Worm (Caenorhabditis elegans): Measurements from ENCODE around the gene dylt-3.

- TF ChIP-seq lsy-2 (tag; optimal IDR thresholded peaks at IDR 0.05), result no peak
- TF ChIP-seq elt-3 (tag; optimal IDR thresholded peaks at IDR 0.05), result no peak
- TF ChIP-seq ceh-43 (GFP tag; optimal IDR thresholded peaks at IDR 0.05), result no peak
- no peak for TF ChIP-seq nhr-237 (tag; optimal IDR thresholded peaks at IDR 0.05)
- TF ChIP-seq pha-4 (tag; optimal IDR thresholded peaks at IDR 0.05), result no peak
- TF ChIP-seq elt-1 (tag; optimal IDR thresholded peaks at IDR 0.05; ENCODE audit: borderline replicate concordance, insufficient read depth), result no peak
- no peak for TF ChIP-seq lin-13 (tag; optimal IDR thresholded peaks at IDR 0.05)
- no peak for TF ChIP-seq nhr-76 (tag; optimal IDR thresholded peaks at IDR 0.05)
- TF ChIP-seq ceh-83 (GFP tag; optimal IDR thresholded peaks at IDR 0.05), result no peak
- TF ChIP-seq ces-1 (GFP tag; optimal IDR thresholded peaks at IDR 0.05), result no peak
- no peak for TF ChIP-seq nhr-12 (tag; optimal IDR thresholded peaks at IDR 0.05)
- TF ChIP-seq ceh-39 (tag; optimal IDR thresholded peaks at IDR 0.05), result no peak
- TF ChIP-seq sem-2 (GFP tag; optimal IDR thresholded peaks at IDR 0.05), result no peak
Observed at ce11 chrII:8144543-8144942, 37.0 kb upstream of the dylt-3 start, which contains the start of gene F10B5.2.

Data from whole organism, mixed stage, embryonic.